Worm (Caenorhabditis elegans) whole organism, early embryonic: ENCODE measurements around the gene T28C12.2.

Experiments used
- aly-1 ChIP-seq: sonication (generic microtip); optimal IDR thresholded peaks from 2 replicates; lab custom pipeline; 2016; ENCODE audit warnings: missing genetic modification characterization, missing compliant biosample characterization
- ama-1 ChIP-seq: fragments of 150-350 bp; optimal IDR thresholded peaks from 2 replicates; lab custom pipeline; 2014
- ceh-36 ChIP-seq: sonication (generic microtip); optimal IDR thresholded peaks from 2 replicates; lab custom pipeline; 2016; ENCODE audit warnings: missing genetic modification characterization, inconsistent platforms, missing compliant biosample characterization
- hmbx-1 ChIP-seq: sonication (generic microtip); optimal IDR thresholded peaks from 2 replicates; lab custom pipeline; 2016; ENCODE audit warnings: mild to moderate bottlenecking, missing genetic modification characterization, missing compliant biosample characterization
- hmg-4 ChIP-seq: fragments of 200-800 bp; sonication (Bioruptor generic); optimal IDR thresholded peaks from 2 replicates; lab custom pipeline; 2018; ENCODE audit warnings: mild to moderate bottlenecking, missing genetic modification characterization, missing compliant biosample characterization
- pes-1 ChIP-seq: fragments of 200-800 bp; sonication (Bioruptor generic); IDR thresholded peaks from 2 replicates; pipeline ENCODE4 v1.3.6; 2022; ENCODE audit warnings: missing genetic modification reagents, missing genetic modification characterization, missing compliant biosample characterization
- sea-1 ChIP-seq: fragments of 200-800 bp; sonication (Bioruptor generic); conservative IDR thresholded peaks from 2 replicates; pipeline ENCODE4 v1.3.6; 2022; ENCODE audit warnings: missing genetic modification characterization, missing compliant biosample characterization
- tbx-37 ChIP-seq: fragments of 200-800 bp; sonication (Bioruptor generic); conservative IDR thresholded peaks from 2 replicates; pipeline ENCODE4 v1.3.6; 2022; ENCODE audit warnings: missing genetic modification reagents, missing genetic modification characterization, missing compliant biosample characterization

- TF ChIP-seq ama-1 (lab: Kevin White, UChicago) (no peak), tbx-37 (GFP tag; lab: Robert Waterston, UW) (no peak), hmg-4 (GFP tag; lab: Kevin White, UChicago) (no peak), pes-1 (GFP tag; lab: Robert Waterston, UW) (no peak), hmbx-1 (tag; lab: Kevin White, UChicago) (no peak), aly-1 (tag; lab: Kevin White, UChicago) (no peak), sea-1 (GFP tag; lab: Robert Waterston, UW) (no peak), ceh-36 (no peak)
Measured at ce11 chrV:6355412-6355811, 26.4 kb downstream of the T28C12.2 start.
